Worm (Caenorhabditis elegans): Measurements from ENCODE around the gene dnj-20.
A peak's percentile ranks its signal among the peaks of the same experiment; 100 is the strongest.

The dnj-20 gene

DNA sequence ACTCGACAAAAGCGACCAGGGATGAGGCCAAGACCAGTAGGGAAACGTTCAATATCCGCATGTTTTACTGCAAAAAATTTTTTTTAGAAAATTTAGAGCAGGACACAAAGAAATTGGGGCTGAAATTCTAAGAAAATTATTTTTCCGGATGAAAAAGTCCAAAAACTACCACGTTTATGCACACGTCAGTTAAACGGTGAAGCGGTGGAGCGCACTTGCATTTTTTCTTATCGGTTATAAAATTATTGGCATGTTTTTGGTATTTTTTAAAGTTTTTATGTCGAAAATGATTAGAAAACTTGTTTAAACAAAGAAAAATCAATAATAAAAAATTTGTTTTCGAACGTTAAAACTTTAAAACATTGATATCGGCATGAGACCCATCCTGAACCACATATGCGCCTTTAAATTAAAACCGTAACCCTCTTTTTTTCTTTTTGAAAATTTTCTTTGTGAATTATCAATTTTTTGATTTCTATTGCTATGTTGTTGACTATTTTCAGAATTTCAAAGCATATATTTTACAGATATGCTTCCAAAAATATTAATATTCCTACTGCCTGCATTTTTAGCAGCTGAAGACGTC is at the start of gene dnj-20, which contains the start of gene ZK1307.8:
TSS of gene dnj-20 (minus strand) at position 67 of the 586 bp plus-strand sequence.
TSS of gene ZK1307.8 (plus strand) at position 504 of the 586 bp plus-strand sequence.
- TF ChIP-seq nhr-28 (tag; optimal IDR thresholded peaks at IDR 0.05) (no peak), blmp-1 (tag; optimal IDR thresholded peaks at IDR 0.05) (peak; percentile 22), lin-14 (GFP tag; optimal IDR thresholded peaks at IDR 0.05) (peak; percentile 19), nhr-20 (tag; optimal IDR thresholded peaks at IDR 0.05) (peak; percentile 3), nhr-77 (tag; optimal IDR thresholded peaks at IDR 0.05) (no peak), xbp-1 (tag; optimal IDR thresholded peaks at IDR 0.05) (peak; percentile 98), C16A3.4 (tag; optimal IDR thresholded peaks at IDR 0.05) (peak; percentile 27), efl-1 (optimal IDR thresholded peaks at IDR 0.05) (peak in 1 of 2 experiments; percentile 26), efl-1 (GFP tag; optimal IDR thresholded peaks at IDR 0.05 in 1 of 2) (peak; percentile 9 to 12), skn-1 (tag; optimal IDR thresholded peaks at IDR 0.05) (no peak), elt-3 (tag; optimal IDR thresholded peaks at IDR 0.05) (peak in 1 of 6 experiments; percentile 33), pax-3 (tag; optimal IDR thresholded peaks at IDR 0.05) (no peak), lsy-2 (tag; optimal IDR thresholded peaks at IDR 0.05) (peak; percentile 14 to 46), nhr-71 (tag; optimal IDR thresholded peaks at IDR 0.05) (peak; percentile 6), mep-1 (tag; optimal IDR thresholded peaks at IDR 0.05) (peak; percentile 22), lin-35 (GFP tag; optimal IDR thresholded peaks at IDR 0.05) (peak in 1 of 2 experiments; percentile 25), dpl-1 (GFP tag; optimal IDR thresholded peaks at IDR 0.05) (peak in 2 of 3 experiments; percentile 10 to 39)

- no peak for TF ChIP-seq hpl-2 (GFP tag; optimal IDR thresholded peaks at IDR 0.05)
- no peak for TF ChIP-seq efl-1 (optimal IDR thresholded peaks at IDR 0.05)
- peak in 1 of 2 experiments; percentile 1 for TF ChIP-seq efl-1 (GFP tag; optimal IDR thresholded peaks at IDR 0.05 in 1 of 2)
- no peak for TF ChIP-seq ceh-8 (GFP tag; optimal IDR thresholded peaks at IDR 0.05)
- TF ChIP-seq ets-5 (GFP tag; IDR thresholded peaks at IDR 0.05) = no peak
Observed at ce11 chrII:9671308-9671707, 47.3 kb upstream of the dnj-20 start, which contains the start of gene ZK1320.7. TSS of gene ZK1320.7 (plus strand) at chrII:9671608.

ce11 chrII:9668959-9669358 is 45.0 kb upstream of the dnj-20 start, which contains the start of gene taf-8:
TSS of gene taf-8 (plus strand) at chrII:9669318.
- TF ChIP-seq egl-13 (tag; optimal IDR thresholded peaks at IDR 0.05) (peak; percentile 8), sptf-1 (tag; optimal IDR thresholded peaks at IDR 0.05) (no peak), ztf-11 (tag; optimal IDR thresholded peaks at IDR 0.05) (peak in 1 of 2 experiments; percentile 34), fkh-8 (tag; optimal IDR thresholded peaks at IDR 0.05) (peak; percentile 54), rnt-1 (tag; optimal IDR thresholded peaks at IDR 0.05) (peak; percentile 62), egl-27 (tag; optimal IDR thresholded peaks at IDR 0.05) (no peak), tbx-2 (tag; optimal IDR thresholded peaks at IDR 0.05) (peak; percentile 71), pax-3 (tag; optimal IDR thresholded peaks at IDR 0.05) (no peak), nhr-90 (tag; optimal IDR thresholded peaks at IDR 0.05; ENCODE audit: poor library complexity) (peak; percentile 50), snpc-4 (tag; optimal IDR thresholded peaks at IDR 0.05) (peak; percentile 33), nhr-85 (tag) (peak; percentile 84), C16A3.4 (tag; optimal IDR thresholded peaks at IDR 0.05) (peak; percentile 69), aly-2 (tag; optimal IDR thresholded peaks at IDR 0.05) (peak; percentile 31), vab-15 (tag; optimal IDR thresholded peaks at IDR 0.05) (no peak), lsy-2 (tag; optimal IDR thresholded peaks at IDR 0.05) (peak; percentile 82 to 83), ces-1 (GFP tag; optimal IDR thresholded peaks at IDR 0.05) (no peak), grh-1 (GFP tag; IDR thresholded peaks at IDR 0.05) (no peak), snu-23 (GFP tag; optimal IDR thresholded peaks at IDR 0.05) (peak; percentile 78), nhr-237 (tag; optimal IDR thresholded peaks at IDR 0.05) (no peak), C34B4.2 (tag; optimal IDR thresholded peaks at IDR 0.05) (no peak), Y116A8C.19 (tag; optimal IDR thresholded peaks at IDR 0.05; ENCODE audit: borderline replicate concordance) (no peak), unc-130 (tag; optimal IDR thresholded peaks at IDR 0.05) (peak; percentile 23), nhr-19 (GFP tag; conservative IDR thresholded peaks at IDR 0.05) (peak; percentile 74), lin-13 (GFP tag; optimal IDR thresholded peaks at IDR 0.05) (peak; percentile 25), ets-5 (GFP tag; IDR thresholded peaks at IDR 0.05) (no peak), zip-4 (GFP tag; optimal IDR thresholded peaks at IDR 0.05) (no peak), nhr-12 (tag; optimal IDR thresholded peaks at IDR 0.05) (no peak), ceh-82 (tag; optimal IDR thresholded peaks at IDR 0.05) (peak; percentile 9 to 69 (median 62)), nhr-47 (tag; optimal IDR thresholded peaks at IDR 0.05) (peak; percentile 79), aha-1 (tag; optimal IDR thresholded peaks at IDR 0.05) (no peak), elt-3 (tag; optimal IDR thresholded peaks at IDR 0.05) (peak in 1 of 6 experiments; percentile 6), pqm-1 (tag; optimal IDR thresholded peaks at IDR 0.05) (no peak), nhr-28 (tag; optimal IDR thresholded peaks at IDR 0.05) (no peak), efl-3 (GFP tag; optimal IDR thresholded peaks at IDR 0.05) (no peak)

Data from whole organism, L1 larva.